Fruit fly (Drosophila melanogaster) whole organism, embryonic: Measurements from ENCODE around the gene bab2.
A peak's percentile ranks its signal among the peaks of the same experiment; 100 is the strongest.

Experiments used
- Awh ChIP-seq: fragments of 200-800 bp; sonication (Bioruptor generic); IDR thresholded peaks from 2 replicates; pipeline ENCODE4, ENCODE4 v1.3.6; 2022; ENCODE audit warnings: missing biosample characterization, missing genetic modification characterization
- Bgb ChIP-seq: fragments of 200-800 bp; sonication (Bioruptor generic); IDR thresholded peaks from 2 replicates; pipeline ENCODE4 v1.3.6; 2022; ENCODE audit warnings: missing biosample characterization, missing genetic modification characterization; ENCODE audit not compliant: partially characterized antibody
- Bteb2 ChIP-seq: fragments of 200-800 bp; sonication (Bioruptor generic); optimal IDR thresholded peaks from 2 replicates; lab custom pipeline; 2016; ENCODE audit warnings: missing biosample characterization, missing genetic modification characterization
- CG10565 ChIP-seq: fragments of 200-800 bp; sonication (Bioruptor generic); optimal IDR thresholded peaks from 3 replicates; lab custom pipeline; 2016; ENCODE audit warnings: missing biosample characterization, mild to moderate bottlenecking, missing genetic modification characterization
- CG11723 ChIP-seq: fragments of 200-800 bp; sonication (Bioruptor generic); optimal IDR thresholded peaks from 2 replicates; lab custom pipeline; 2017; ENCODE audit warnings: missing biosample characterization, mild to moderate bottlenecking, missing genetic modification characterization
- CG12155 ChIP-seq: fragments of 200-800 bp; sonication (Bioruptor generic); optimal IDR thresholded peaks from 3 replicates; lab custom pipeline; 2016; ENCODE audit warnings: missing biosample characterization, missing genetic modification characterization
- CG12391 ChIP-seq: fragments of 200-800 bp; sonication (Bioruptor generic); optimal IDR thresholded peaks from 3 replicates; lab custom pipeline; 2018; ENCODE audit warnings: missing biosample characterization, mild to moderate bottlenecking, missing genetic modification characterization, moderate library complexity
- CG13624 ChIP-seq: fragments of 200-800 bp; sonication (Bioruptor generic); optimal IDR thresholded peaks from 2 replicates; lab custom pipeline; 2016; ENCODE audit warnings: missing biosample characterization, missing genetic modification characterization
- CG14667 ChIP-seq: fragments of 200-800 bp; sonication (Bioruptor generic); IDR thresholded peaks from 2 replicates; pipeline ENCODE4 v1.3.6; 2022; ENCODE audit warnings: missing biosample characterization, missing genetic modification characterization
- CG1603 ChIP-seq: fragments of 200-800 bp; sonication (Bioruptor generic); optimal IDR thresholded peaks from 2 replicates; lab custom pipeline; 2019; ENCODE audit warnings: missing biosample characterization, mild to moderate bottlenecking, missing genetic modification characterization, moderate library complexity
- CG2202 ChIP-seq: fragments of 200-800 bp; sonication (Bioruptor generic); optimal IDR thresholded peaks from 2 replicates; lab custom pipeline; 2018; ENCODE audit warnings: missing biosample characterization, mild to moderate bottlenecking, missing genetic modification characterization
- CG2712 ChIP-seq: fragments of 200-800 bp; optimal IDR thresholded peaks from 3 replicates; lab custom pipeline; 2019; ENCODE audit warnings: missing biosample characterization, mild to moderate bottlenecking, missing genetic modification characterization, moderate library complexity
- CG2889 ChIP-seq: fragments of 200-800 bp; sonication (Bioruptor generic); IDR thresholded peaks from 3 replicates; pipeline ENCODE4 v1.3.6; 2022; ENCODE audit warnings: missing biosample characterization, missing genetic modification characterization
- CG30431 ChIP-seq: fragments of 200-800 bp; sonication (Bioruptor generic); optimal IDR thresholded peaks from 2 replicates; lab custom pipeline; 2017; ENCODE audit warnings: missing biosample characterization, missing genetic modification characterization
- CG3065 ChIP-seq: fragments of 200-800 bp; sonication (Bioruptor generic); optimal IDR thresholded peaks from 2 replicates; lab custom pipeline; 2016; ENCODE audit warnings: missing biosample characterization, missing genetic modification characterization
- CG31441 ChIP-seq: fragments of 200-800 bp; sonication (Bioruptor generic); IDR thresholded peaks from 2 replicates; pipeline ENCODE4 v1.3.6; 2022; ENCODE audit warnings: missing biosample characterization, missing genetic modification characterization
- CG42726 ChIP-seq: fragments of 200-800 bp; sonication (Bioruptor generic); IDR thresholded peaks from 2 replicates; pipeline ENCODE4 v1.3.6; 2022; ENCODE audit warnings: missing biosample characterization, missing genetic modification characterization; ENCODE audit not compliant: partially characterized antibody
- CG4820 ChIP-seq: fragments of 200-800 bp; sonication (Bioruptor generic); optimal IDR thresholded peaks from 3 replicates; lab custom pipeline; 2016; ENCODE audit warnings: missing biosample characterization, missing genetic modification characterization
- CG5245 ChIP-seq: fragments of 200-800 bp; sonication (Bioruptor generic); optimal IDR thresholded peaks from 3 replicates; lab custom pipeline; 2016; ENCODE audit warnings: missing biosample characterization, missing genetic modification characterization
- CG8924 ChIP-seq: fragments of 200-800 bp; optimal IDR thresholded peaks from 3 replicates; lab custom pipeline; 2019; ENCODE audit warnings: missing biosample characterization, mild to moderate bottlenecking, missing genetic modification characterization, moderate library complexity
- CoRest ChIP-seq: fragments of 200-800 bp; sonication (Bioruptor generic); optimal IDR thresholded peaks from 3 replicates; lab custom pipeline; 2018; ENCODE audit warnings: missing biosample characterization, mild to moderate bottlenecking, missing genetic modification characterization, moderate library complexity
- CrebB ChIP-seq: fragments of 200-800 bp; sonication (Bioruptor generic); optimal IDR thresholded peaks from 3 replicates; lab custom pipeline; 2018; ENCODE audit warnings: missing biosample characterization, mild to moderate bottlenecking, missing genetic modification characterization
- Gsc ChIP-seq: fragments of 200-800 bp; sonication (Bioruptor generic); IDR thresholded peaks from 2 replicates; pipeline ENCODE4 v1.3.6; 2022; ENCODE audit warnings: missing biosample characterization, missing genetic modification characterization
- H2.0 ChIP-seq: fragments of 200-800 bp; sonication (Bioruptor generic); IDR thresholded peaks from 2 replicates; pipeline ENCODE4 v1.3.6; 2022; ENCODE audit warnings: missing biosample characterization, missing genetic modification characterization
- Hand ChIP-seq: fragments of 200-800 bp; sonication (Bioruptor generic); optimal IDR thresholded peaks from 2 replicates; lab custom pipeline; 2017; ENCODE audit warnings: mild to moderate bottlenecking, missing biosample characterization, missing genetic modification reagents, missing genetic modification characterization
- Hr39 ChIP-seq: fragments of >200 bp; optimal IDR thresholded peaks from 2 replicates; lab custom pipeline; 2017
- Hr51 ChIP-seq, 2 experiments: fragments of 200-800 bp; sonication (Bioruptor generic); optimal IDR thresholded peaks; 2 replicates in 1 of 2; 3 replicates in 1 of 2; lab custom pipeline; 2016 to 2018; ENCODE audit warnings: missing biosample characterization in 2 of 2, missing genetic modification characterization in 2 of 2, mild to moderate bottlenecking in 1 of 2, moderate library complexity in 1 of 2
- Kr ChIP-seq: fragments of 200-800 bp; sonication (Bioruptor generic); optimal IDR thresholded peaks from 2 replicates; lab custom pipeline; 2017; ENCODE audit warnings: missing biosample characterization, mild to moderate bottlenecking, missing genetic modification characterization
- Mrtf ChIP-seq: fragments of 200-800 bp; sonication (Bioruptor generic); IDR thresholded peaks from 3 replicates; pipeline ENCODE4 v1.3.6; 2022; ENCODE audit warnings: missing biosample characterization, missing genetic modification characterization
- NC2β ChIP-seq: fragments of 200-800 bp; sonication (Bioruptor generic); optimal IDR thresholded peaks from 2 replicates; lab custom pipeline; 2016; ENCODE audit warnings: missing biosample characterization, missing genetic modification characterization
- Nf-YB ChIP-seq: fragments of 200-800 bp; sonication (Bioruptor generic); optimal IDR thresholded peaks from 3 replicates; lab custom pipeline; 2019; ENCODE audit warnings: missing biosample characterization, mild to moderate bottlenecking, missing genetic modification characterization, moderate library complexity
- Taf1 ChIP-seq: fragments of 200-800 bp; sonication (Bioruptor generic); IDR thresholded peaks from 2 replicates; pipeline ENCODE4 v1.3.6; 2022; ENCODE audit warnings: missing biosample characterization, missing genetic modification characterization
- ash1 ChIP-seq: fragments of 200-800 bp; sonication (Bioruptor generic); optimal IDR thresholded peaks from 2 replicates; lab custom pipeline; 2018; ENCODE audit warnings: missing biosample characterization, mild to moderate bottlenecking, missing genetic modification characterization
- cwo ChIP-seq: fragments of 200-800 bp; sonication (Bioruptor generic); optimal IDR thresholded peaks from 3 replicates; lab custom pipeline; 2017; ENCODE audit warnings: missing biosample characterization, missing genetic modification characterization, mild to moderate bottlenecking, moderate library complexity, missing genetic modification reagents
- grn ChIP-seq: fragments of 200-800 bp; sonication (Bioruptor generic); optimal IDR thresholded peaks from 3 replicates; lab custom pipeline; 2017; ENCODE audit warnings: missing biosample characterization, missing genetic modification characterization
- h ChIP-seq: fragments of >200 bp; optimal IDR thresholded peaks from 2 replicates; lab custom pipeline; 2017
- jigr1 ChIP-seq: fragments of 200-800 bp; sonication (Bioruptor generic); IDR thresholded peaks from 3 replicates; pipeline ENCODE4 v1.3.6; 2022; ENCODE audit warnings: missing biosample characterization, missing genetic modification characterization
- jing ChIP-seq: fragments of 200-800 bp; sonication (Bioruptor generic); optimal IDR thresholded peaks from 2 replicates; lab custom pipeline; 2018; ENCODE audit warnings: missing biosample characterization, mild to moderate bottlenecking, missing genetic modification characterization
- klu ChIP-seq: fragments of 200-800 bp; sonication (Bioruptor generic); IDR thresholded peaks from 2 replicates; pipeline ENCODE4 v1.3.6; 2022; ENCODE audit warnings: missing biosample characterization, missing genetic modification characterization
- kni ChIP-seq: fragments of 200-800 bp; sonication (Bioruptor generic); optimal IDR thresholded peaks from 3 replicates; lab custom pipeline; 2017; ENCODE audit warnings: mild to moderate bottlenecking, missing biosample characterization, missing genetic modification reagents, missing genetic modification characterization
- knrl ChIP-seq: fragments of 200-800 bp; sonication (Bioruptor generic); IDR thresholded peaks from 3 replicates; pipeline ENCODE4 v1.3.6; 2022; ENCODE audit warnings: missing biosample characterization, missing genetic modification characterization; ENCODE audit not compliant: partially characterized antibody
- lab ChIP-seq: fragments of 200-800 bp; sonication (Bioruptor generic); optimal IDR thresholded peaks from 3 replicates; lab custom pipeline; 2017; ENCODE audit warnings: missing biosample characterization, missing genetic modification characterization, mild to moderate bottlenecking, moderate library complexity, missing genetic modification reagents
- lilli ChIP-seq: fragments of 200-800 bp; sonication (Bioruptor generic); optimal IDR thresholded peaks from 3 replicates; lab custom pipeline; 2016; ENCODE audit warnings: missing biosample characterization, missing genetic modification characterization
- pum ChIP-seq: fragments of 200-800 bp; sonication (Bioruptor generic); optimal IDR thresholded peaks from 2 replicates; lab custom pipeline; 2016; ENCODE audit warnings: missing biosample characterization, missing genetic modification characterization
- row ChIP-seq: fragments of 200-800 bp; sonication (Bioruptor generic); IDR thresholded peaks from 3 replicates; pipeline ENCODE4 v1.3.6; 2022; ENCODE audit warnings: missing biosample characterization, missing genetic modification characterization
- schlank ChIP-seq: fragments of 200-800 bp; sonication (Bioruptor generic); optimal IDR thresholded peaks from 2 replicates; lab custom pipeline; 2018; ENCODE audit warnings: missing biosample characterization, mild to moderate bottlenecking, missing genetic modification characterization
- sna ChIP-seq: fragments of 200-800 bp; sonication (Bioruptor generic); IDR thresholded peaks from 2 replicates; pipeline ENCODE4 v1.3.6; 2022; ENCODE audit warnings: missing biosample characterization, missing genetic modification characterization; ENCODE audit not compliant: partially characterized antibody
- sr ChIP-seq: fragments of 200-800 bp; sonication (Bioruptor generic); IDR thresholded peaks from 3 replicates; pipeline ENCODE4 v1.3.6; 2022; ENCODE audit warnings: missing biosample characterization, missing genetic modification characterization
- usp ChIP-seq: fragments of >200 bp; optimal IDR thresholded peaks from 2 replicates; lab custom pipeline; 2017; ENCODE audit warnings: missing biosample characterization, missing genetic modification characterization

bab2 gene

DNA sequence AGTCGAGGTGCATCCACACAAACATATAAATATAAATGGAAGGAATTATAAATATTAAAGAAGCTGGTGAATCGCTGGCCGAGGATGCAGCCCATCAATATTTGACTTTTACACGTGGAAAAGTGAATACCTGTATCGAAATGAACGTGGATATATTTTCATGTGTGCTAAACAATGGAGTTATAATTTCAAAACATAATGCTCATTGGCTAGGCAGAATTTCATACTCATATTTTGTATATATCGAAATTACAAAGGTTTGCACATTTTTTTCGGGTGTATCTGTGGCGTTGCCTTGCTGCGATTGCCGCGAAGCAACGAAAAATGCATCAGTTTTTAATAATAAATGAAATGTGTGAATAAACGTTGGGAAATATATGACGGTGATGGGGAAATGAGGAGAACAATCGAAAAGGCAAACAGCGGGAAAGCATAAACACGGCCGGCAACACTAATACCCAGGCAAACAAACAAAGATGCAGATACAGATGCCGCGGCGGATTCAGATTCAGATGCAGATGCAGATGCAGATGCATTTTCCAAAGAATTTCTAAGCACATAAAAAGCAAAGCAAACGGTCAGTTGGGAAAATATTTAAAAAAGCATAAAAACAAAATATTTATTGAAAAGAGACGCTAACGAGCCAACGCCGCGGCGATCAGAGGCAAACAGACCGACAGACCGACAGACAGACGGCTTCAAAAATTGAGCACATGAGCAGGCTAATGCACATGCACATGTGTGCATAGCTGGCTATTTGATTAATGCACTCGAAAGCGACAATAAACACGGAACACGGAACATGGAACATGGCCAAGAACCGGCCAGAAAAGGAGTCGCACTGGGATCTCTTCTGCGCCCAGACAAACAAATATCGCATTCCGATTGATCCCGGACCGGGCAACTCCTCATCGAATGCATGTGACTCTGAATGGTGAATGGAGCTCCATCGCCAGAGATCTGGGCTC is 79.8 kb downstream of the bab2 start (continued):
- TF ChIP-seq Hr51 (GFP tag; optimal IDR thresholded peaks at IDR 0.05; lab: Kevin White, UChicago): peak in 1 of 2 experiments; percentile 4
- no peak for TF ChIP-seq usp (GFP tag; lab: Kevin White, UChicago)
- peak; percentile 26 for TF ChIP-seq jing (GFP tag; lab: Kevin White, UChicago)
- no peak for TF ChIP-seq Taf1 (GFP tag; lab: Robert Waterston, UW)
- peak; percentile 68 for TF ChIP-seq CG2202 (tag; lab: Kevin White, UChicago)
- TF ChIP-seq CG2712: peak; percentile 88
- peak; percentile 52 for TF ChIP-seq NC2β (GFP tag; lab: Kevin White, UChicago)
- no peak for TF ChIP-seq lab
- TF ChIP-seq pum (GFP tag; lab: Kevin White, UChicago): peak; percentile 52
- no peak for TF ChIP-seq H2.0 (GFP tag; lab: Robert Waterston, UW)
- no peak for TF ChIP-seq h (lab: Kevin White, UChicago)
- peak; percentile 74 for TF ChIP-seq CG31441 (GFP tag; lab: Robert Waterston, UW)
- no peak for TF ChIP-seq grn (GFP tag; lab: Kevin White, UChicago)
- TF ChIP-seq jigr1 (GFP tag; lab: Robert Waterston, UW): no peak
- no peak for TF ChIP-seq CG10565 (GFP tag; lab: Kevin White, UChicago)
- TF ChIP-seq Gsc (GFP tag; lab: Robert Waterston, UW): 0 out of 2 replicates have a peak, but pooled peaks have one; percentile 21
- TF ChIP-seq Hand: no peak
- TF ChIP-seq Nf-YB: peak; percentile 9
- TF ChIP-seq cwo: no peak
- no peak for TF ChIP-seq CG42726 (GFP tag; lab: Robert Waterston, UW)
- TF ChIP-seq row: peak; percentile 44; the same call in 2 of the 3 replicates
- TF ChIP-seq CG13624 (GFP tag; lab: Kevin White, UChicago): no peak
- no peak for TF ChIP-seq Bteb2 (GFP tag; lab: Kevin White, UChicago)
- no peak for TF ChIP-seq ash1
- TF ChIP-seq schlank: no peak
- TF ChIP-seq knrl: no peak
- no peak for TF ChIP-seq CG12155
- peak; percentile 64 for TF ChIP-seq CG1603 (tag; lab: Kevin White, UChicago)
- peak; percentile 31 for TF ChIP-seq CG8924 (tag; lab: Kevin White, UChicago)
- no peak for TF ChIP-seq Bgb (GFP tag; lab: Robert Waterston, UW)
- peak; percentile 59 for TF ChIP-seq CG12391 (tag; lab: Kevin White, UChicago)
- TF ChIP-seq CG30431 (GFP tag; lab: Kevin White, UChicago): peak; percentile 51
- TF ChIP-seq lilli (GFP tag; lab: Kevin White, UChicago): peak; percentile 15
- TF ChIP-seq CG5245 (GFP tag; lab: Kevin White, UChicago): peak; percentile 51
- peak; percentile 21; the same call in 1 of the 2 replicates for TF ChIP-seq CG14667 (GFP tag; lab: Robert Waterston, UW)
- no peak for TF ChIP-seq Kr (GFP tag; lab: Kevin White, UChicago)
- TF ChIP-seq Awh: peak; percentile 10; the same call in 1 of the 2 replicates
- no peak for TF ChIP-seq Hr39 (lab: Kevin White, UChicago)
- TF ChIP-seq sr (GFP tag; lab: Robert Waterston, UW): no peak
- peak; percentile 45 for TF ChIP-seq CoRest (tag; lab: Kevin White, UChicago)
- TF ChIP-seq CrebB (tag; lab: Kevin White, UChicago): no peak
- TF ChIP-seq sna (GFP tag; lab: Robert Waterston, UW): no peak
- TF ChIP-seq Mrtf (GFP tag; lab: Robert Waterston, UW): no peak
- TF ChIP-seq CG4820 (GFP tag; lab: Kevin White, UChicago): peak; percentile 62
- no peak for TF ChIP-seq CG3065 (GFP tag; lab: Kevin White, UChicago)
- TF ChIP-seq CG11723: no peak
- peak; percentile 39 for TF ChIP-seq kni (GFP tag; lab: Kevin White, UChicago)
- no peak for TF ChIP-seq CG2889 (GFP tag; lab: Robert Waterston, UW)
- no peak for TF ChIP-seq klu
